Worm (Caenorhabditis elegans): Measurements from ENCODE around the gene srxa-9.

ce11 chrX:15721346-15721745 is 25.5 kb upstream of the srxa-9 start, which contains the start of gene ZK662.5:
- TF ChIP-seq snpc-4 (GFP tag; optimal IDR thresholded peaks at IDR 0.05) = no peak
- no peak for TF ChIP-seq snpc-4 (tag; optimal IDR thresholded peaks at IDR 0.05)
- TF ChIP-seq rec-8 (tag; optimal IDR thresholded peaks at IDR 0.05) = no peak
- TF ChIP-seq F57C9.4 (tag; optimal IDR thresholded peaks at IDR 0.05) = no peak
- TF ChIP-seq lin-35 (GFP tag; optimal IDR thresholded peaks at IDR 0.05) = no peak
- TF ChIP-seq ama-1 (optimal IDR thresholded peaks at IDR 0.05) = no peak
- no peak for TF ChIP-seq ama-1 (GFP tag; optimal IDR thresholded peaks at IDR 0.05)
- TF ChIP-seq madf-10 (tag; optimal IDR thresholded peaks at IDR 0.05) = no peak
- TF ChIP-seq egrh-3 (GFP tag; IDR thresholded peaks at IDR 0.05) = no peak
- TF ChIP-seq nhr-90 (tag; optimal IDR thresholded peaks at IDR 0.05) = no peak
- TF ChIP-seq hrde-1 (tag; optimal IDR thresholded peaks at IDR 0.05; ENCODE audit: borderline replicate concordance) = no peak
- no peak for TF ChIP-seq repo-1 (tag; optimal IDR thresholded peaks at IDR 0.05)
- TF ChIP-seq aptf-3 (GFP tag; IDR thresholded peaks at IDR 0.05) = no peak

All from whole organism, young adult.